Worm (Caenorhabditis elegans) whole organism, dauer: ENCODE results near the gene nas-38.

Experiments
- unc-62 ChIP-seq: sonication (generic microtip); optimal IDR thresholded peaks from 2 replicates; lab custom pipeline; 2017; ENCODE audit warnings: missing biosample characterization, missing genetic modification reagents, missing genetic modification characterization

nas-38 gene

DNA sequence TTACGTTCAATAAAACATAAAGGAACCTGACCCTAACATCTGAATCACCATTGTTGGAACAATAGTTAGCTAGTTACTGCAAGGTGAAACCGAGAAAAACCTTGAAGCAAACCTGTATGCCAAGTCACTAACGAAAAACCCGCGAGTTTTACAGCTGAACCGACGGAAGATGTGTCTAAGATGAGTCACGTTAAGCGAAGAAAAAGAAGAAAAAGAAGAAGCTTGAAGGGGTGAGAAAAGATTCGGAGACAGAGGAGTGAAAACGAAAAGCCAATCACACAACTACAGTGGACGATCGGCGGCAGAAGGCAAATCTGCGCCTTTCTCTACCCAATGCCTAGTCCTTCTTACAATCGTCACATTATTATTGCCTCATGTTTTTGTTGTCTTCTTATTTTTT, at the start of gene nas-38:
Gene nas-38 (plus strand): TSS at position 301 of the 400 bp plus-strand sequence.
- TF ChIP-seq unc-62: no peak

DNA sequence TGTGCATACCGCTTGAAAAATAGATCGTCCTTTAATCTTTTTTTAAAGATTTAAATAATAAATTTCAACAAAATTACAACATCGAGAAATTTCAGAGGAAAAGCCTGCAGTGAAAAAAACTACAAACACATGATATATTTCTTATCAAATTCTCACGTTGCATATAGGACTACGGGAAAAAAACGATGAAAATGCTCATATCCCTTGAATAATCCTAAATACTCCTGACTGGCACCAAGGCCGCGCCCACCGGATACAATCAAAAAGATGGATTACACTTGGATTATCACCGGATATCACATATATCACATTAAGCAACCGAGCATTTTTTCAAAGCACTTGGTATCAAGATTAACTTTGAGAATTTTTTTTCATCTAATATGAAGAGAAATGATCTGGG, 43.9 kb upstream of the nas-38 start:
- TF ChIP-seq unc-62: no peak

DNA sequence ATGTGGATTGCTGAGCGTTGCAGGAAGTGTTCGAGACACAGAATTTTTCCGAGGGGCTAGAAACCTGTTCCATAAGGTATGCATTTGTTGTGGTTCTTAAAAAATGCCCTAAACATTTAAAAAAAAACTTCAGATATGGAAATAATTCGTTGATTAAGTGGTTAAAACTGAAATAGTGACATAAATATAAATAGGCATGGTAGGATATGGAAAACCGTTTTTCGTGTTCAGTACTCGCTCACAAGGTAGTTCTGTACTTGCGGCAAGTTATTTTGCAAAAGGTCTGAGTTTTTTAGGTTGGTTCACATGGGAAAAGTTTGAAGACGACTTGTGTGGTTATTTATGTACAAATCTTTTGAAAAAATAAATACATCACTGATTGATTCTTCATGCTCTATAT, 37.1 kb upstream of the nas-38 start, which contains the start of gene B0310.3:
Gene B0310.3 (minus strand): TSS at position 101 of the 400 bp plus-strand sequence.
- no peak for TF ChIP-seq unc-62

DNA sequence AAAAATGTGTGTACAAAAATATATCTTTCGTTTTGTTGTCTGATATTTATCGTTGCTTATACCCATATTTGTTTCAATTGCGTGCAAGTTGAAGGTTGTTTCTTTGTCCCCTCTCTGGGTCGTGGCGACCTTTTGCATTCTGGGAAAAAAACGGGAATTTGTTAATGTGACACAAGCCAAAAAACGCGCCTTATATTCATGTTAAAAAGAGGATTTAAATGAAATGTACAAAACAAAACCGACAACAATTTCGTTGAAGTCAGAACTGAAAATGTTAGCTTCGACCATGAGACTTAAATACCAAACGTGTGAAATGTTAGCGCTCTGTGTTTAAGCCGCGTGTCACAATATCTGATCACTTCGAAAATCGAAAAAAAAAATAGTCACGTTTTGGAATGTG, 33.5 kb upstream of the nas-38 start:
- no peak for TF ChIP-seq unc-62

DNA sequence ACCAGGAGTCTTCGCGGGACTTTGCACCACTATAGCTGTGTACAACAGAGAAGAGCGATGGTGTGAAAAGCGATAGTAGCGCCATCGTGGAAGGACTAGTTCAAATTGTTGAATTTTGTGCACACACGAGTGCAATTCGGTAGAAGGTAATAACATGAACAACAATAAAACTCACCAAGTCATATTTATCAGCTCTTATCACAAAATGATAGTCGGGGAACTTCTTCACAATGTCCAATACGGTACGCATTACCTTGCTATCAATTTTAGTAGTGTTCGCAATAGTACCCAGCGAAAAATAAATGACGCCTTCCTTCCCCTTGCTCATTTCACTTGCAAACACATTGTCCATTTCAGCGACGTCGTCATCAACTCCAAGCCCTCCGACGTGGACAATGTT, 30.3 kb upstream of the nas-38 start:
- TF ChIP-seq unc-62: no peak

DNA sequence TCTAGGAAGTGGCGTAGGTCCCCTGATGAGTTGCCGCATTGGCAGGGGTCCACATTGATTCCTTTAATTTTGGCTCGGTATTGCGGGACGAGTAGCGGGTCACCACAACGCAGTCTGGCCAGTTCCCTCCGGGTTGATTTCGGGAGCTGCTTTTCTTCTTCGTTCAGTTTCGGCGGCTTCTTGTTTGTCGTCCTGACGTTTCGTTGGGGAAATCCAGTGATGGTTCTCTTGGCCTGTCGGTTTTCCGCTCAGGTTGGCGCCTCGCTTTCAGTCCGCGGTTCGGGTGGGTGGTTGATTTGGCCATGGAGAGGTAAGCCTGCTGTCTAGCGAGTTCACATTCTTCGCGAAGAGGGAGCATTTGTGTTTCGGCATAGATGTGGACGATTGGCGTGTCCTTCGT, 29.2 kb upstream of the nas-38 start:
- TF ChIP-seq unc-62: no peak

DNA sequence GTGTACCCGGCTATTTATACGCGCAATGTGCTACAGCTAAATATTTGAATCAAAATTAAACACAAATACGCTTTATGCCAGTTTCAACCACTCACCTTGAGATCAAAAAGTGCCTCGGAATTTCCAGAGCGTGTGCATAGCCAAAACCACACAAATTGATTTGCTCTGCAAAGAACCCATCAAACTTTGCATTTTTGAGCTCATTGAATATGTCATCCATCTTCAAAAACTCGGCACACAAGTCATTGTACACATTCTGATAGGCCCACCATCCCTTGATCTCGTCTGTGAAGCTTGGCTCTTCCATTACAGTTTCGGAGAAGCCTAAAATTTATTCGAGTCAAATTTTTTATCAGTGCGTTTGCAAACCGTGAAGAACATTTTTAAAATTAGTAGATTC, 28.6 kb upstream of the nas-38 start:
- no peak for TF ChIP-seq unc-62

DNA sequence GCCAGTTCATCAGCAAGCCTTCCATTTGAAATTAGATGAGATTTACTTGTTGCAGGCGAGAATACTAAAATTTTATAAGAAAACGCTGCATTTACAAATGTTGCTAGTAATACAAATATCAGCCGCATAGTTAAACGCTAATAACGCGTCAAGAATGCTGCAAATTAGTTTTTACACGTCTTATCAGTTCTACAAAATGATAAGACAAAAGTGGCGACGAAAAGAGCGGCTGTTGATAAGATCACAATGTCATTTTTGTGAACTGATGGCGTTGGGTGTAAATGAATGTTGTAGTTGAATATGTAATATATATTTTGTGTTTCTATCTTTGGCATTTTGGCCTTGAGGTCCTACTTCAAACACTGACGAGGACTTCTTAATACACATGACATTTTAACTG, 27.9 kb upstream of the nas-38 start, which contains the start of gene ugt-46:
Gene ugt-46 (minus strand): TSS at position 279 of the 400 bp plus-strand sequence.
- TF ChIP-seq unc-62: no peak

DNA sequence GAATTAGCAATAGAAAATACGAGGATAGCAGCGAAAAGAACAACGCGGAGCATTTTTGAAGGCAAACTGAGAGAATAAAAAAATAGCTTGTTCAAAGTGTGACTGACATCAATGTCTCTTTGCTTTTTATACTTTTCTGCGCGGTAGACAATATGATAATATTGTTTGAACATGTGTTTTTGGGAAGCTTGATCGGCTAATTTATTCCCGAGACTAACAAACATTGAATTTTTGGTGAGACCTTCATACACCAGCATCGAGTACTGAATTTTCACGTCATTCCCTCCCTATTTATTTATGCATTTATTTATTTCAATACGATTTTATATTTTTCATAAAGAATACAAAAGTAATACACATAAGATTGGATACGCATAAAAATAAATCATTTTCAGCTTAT, 27.0 kb upstream of the nas-38 start, which contains the start of gene B0310.6:
Gene B0310.6 (minus strand): TSS at position 101 of the 400 bp plus-strand sequence.
- TF ChIP-seq unc-62: no peak

DNA sequence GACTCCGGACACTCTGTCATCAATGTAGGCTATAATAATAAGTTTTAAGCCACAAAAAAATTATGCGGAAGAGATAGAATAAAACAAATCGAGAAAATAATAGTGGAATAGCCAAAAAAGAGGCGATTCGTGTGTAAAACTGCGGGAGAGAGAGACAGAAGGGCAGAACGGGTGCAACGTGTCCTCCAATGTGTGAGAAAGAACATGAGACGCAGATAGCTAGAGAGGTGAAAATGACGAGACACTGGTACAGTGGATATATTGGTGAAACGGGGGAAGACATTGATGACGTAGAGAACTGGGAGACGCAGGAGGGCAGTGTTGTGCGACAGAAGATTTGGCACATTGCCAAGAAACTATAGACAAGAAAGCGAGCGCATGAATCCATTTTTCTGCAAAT, 22.2 kb upstream of the nas-38 start, which contains the start of gene F28C10.3:
Gene F28C10.3 (minus strand): TSS at position 101 of the 400 bp plus-strand sequence.
- no peak for TF ChIP-seq unc-62

DNA sequence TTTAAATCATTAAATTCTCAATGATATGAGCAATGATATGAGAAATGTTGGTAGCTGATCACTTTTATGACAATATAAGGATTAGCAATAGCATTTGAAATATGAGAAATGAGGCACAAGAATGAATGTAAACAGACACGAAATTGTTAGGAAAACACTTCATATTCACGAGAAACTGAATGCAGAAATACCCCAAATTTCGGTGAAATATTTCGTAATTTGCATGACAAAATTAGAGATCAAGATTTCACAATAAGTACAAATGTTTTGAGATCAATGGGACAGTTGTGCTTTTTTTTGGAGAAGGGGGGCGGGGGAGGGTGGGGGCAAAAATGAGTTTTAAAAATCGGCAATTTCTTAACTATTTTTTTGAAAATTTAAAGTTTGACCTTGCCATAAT, 21.6 kb upstream of the nas-38 start:
- no peak for TF ChIP-seq unc-62

DNA sequence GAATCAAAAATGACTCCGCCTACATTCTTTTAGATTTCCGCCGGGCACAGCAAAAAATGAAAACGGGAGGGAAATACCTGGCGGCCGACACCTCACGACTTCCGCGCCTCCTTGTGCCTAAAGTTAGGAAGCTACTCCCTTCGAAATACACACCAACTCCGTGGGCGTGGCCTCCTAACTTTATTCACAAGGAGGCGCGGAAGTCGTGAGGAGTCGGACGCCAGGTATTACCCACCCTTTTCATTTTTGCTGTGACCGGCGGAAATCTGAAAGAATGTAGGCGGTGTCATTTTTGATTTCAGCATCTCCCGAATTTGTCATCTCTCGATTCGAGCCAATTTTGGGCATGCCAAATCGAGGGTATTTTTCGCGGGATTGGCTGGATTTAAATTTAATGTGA, 19.9 kb upstream of the nas-38 start:
- TF ChIP-seq unc-62: no peak

DNA sequence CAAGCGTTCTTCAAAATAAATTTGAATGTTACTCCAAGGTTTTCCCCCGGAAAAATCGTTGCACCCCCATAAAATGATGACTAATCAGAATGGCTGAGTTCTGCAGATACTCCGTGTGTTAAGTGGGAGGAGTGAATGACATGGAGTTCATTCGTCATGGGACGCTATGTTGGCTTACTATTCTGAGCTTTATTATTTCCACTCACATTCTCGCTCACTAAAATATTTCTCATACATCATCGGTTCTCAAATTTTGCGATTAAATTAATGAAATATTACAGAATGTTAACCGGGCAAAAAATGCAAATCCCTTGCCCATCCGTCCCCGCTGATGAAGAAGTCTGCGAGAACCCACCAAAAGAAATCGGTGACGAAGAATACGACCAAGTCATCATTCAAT, 15.2 kb upstream of the nas-38 start, which contains the start of gene F28C10.1:
Gene F28C10.1 (plus strand): TSS at position 301 of the 400 bp plus-strand sequence.
- no peak for TF ChIP-seq unc-62

DNA sequence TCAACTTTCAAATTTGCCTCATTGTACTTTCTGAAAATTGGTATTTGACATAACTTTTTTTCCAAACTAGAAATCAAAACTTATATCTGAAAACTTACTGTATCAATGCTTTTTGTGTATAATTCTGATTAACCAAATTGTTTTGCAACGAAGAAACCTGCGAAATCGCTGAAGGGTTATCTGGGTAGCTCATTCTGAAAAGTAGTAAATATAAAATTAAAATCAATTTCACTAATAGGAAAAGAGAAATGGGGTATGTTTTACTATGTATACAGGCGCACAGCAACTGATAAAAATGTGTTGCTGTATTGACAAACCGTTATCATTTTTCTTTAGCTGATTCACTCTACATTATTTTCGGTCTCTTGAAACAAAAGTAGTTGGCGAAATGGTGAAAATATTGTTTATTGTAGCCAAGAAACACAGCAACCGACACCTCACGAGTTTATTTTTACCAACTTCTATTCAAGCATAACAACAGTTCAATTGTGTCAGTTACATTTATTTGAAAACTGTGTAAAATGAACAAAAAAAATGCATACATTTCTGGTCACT, 6.7 kb upstream of the nas-38 start, which contains the start of gene F57C12.2:
Gene F57C12.2 (minus strand): TSS at position 218 of the 555 bp plus-strand sequence.
- TF ChIP-seq unc-62: no peak

DNA sequence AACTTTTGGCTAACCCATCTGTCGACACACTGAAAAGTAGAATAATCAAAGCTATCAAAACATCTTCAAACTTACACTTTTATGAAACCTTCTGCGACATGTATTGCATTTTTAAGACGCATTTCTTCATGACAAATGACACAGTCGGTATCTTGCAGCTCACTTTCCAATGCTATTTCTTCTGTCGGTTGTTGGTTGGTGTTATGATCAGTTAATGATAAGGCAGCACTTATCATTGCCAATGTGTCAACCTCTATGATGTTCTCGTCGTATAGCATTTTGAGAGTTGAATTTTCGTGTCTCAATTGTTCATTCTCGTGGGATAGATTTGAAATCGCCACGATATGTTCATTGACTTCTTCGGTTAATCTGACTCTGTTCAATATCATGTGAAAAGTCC, 4.5 kb upstream of the nas-38 start:
- no peak for TF ChIP-seq unc-62

DNA sequence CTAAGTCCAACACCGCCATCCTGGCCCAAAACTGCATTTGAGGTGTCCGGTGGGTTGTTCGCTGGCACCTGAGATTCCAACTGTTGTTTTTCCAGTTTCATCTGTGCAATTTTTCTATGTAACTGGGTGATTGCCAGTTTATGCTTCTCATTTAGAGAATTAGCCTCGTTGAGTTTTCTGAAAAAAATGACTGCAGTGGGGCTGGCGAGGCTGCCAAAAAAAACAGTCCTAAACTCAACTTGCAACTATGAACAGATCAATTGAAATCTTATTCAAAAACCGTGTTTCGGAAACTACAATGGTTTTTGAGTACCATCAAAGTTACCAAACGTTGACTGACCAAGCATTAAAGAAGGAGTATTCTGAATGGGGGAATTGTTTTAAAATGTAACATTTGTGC, 4.1 kb upstream of the nas-38 start, which contains the start of gene F57C12.6:
Gene F57C12.6 (minus strand): TSS at position 101 of the 400 bp plus-strand sequence.
- no peak for TF ChIP-seq unc-62

DNA sequence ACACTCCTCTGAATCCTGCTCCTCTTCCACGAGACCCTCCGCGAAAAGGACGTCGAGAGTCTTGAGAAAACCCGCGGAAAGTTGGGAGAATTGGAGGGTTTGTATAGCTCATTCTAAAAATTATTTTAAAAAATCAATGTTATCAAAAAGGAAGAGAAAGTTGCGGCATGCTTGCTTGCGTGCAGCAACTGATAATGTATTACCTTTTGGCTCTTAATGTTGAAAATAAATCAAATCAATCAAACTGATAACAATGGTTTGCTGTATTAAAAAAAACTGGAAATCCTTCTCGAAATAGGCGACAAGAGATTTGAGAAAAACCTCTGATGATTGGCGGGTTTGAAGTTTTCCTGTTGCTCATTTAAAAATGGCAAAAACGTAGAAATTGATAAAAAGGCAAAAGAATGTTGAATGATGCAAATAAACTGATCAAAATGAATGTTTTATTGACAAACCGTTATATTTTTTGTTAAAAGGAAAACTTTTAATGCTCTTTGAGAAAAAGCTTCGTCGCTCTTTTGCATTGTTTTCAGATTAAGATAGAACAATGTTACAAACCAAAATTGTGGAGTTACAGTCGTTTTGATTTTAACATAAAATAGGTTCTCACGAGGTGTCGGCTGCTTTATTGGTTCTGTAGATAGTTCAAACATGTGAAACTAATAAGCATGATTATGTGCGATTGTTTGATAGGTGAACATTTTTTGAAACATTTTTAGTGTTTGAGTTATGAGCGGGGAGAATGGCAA, 2.7 kb upstream of the nas-38 start:
- no peak for TF ChIP-seq unc-62

DNA sequence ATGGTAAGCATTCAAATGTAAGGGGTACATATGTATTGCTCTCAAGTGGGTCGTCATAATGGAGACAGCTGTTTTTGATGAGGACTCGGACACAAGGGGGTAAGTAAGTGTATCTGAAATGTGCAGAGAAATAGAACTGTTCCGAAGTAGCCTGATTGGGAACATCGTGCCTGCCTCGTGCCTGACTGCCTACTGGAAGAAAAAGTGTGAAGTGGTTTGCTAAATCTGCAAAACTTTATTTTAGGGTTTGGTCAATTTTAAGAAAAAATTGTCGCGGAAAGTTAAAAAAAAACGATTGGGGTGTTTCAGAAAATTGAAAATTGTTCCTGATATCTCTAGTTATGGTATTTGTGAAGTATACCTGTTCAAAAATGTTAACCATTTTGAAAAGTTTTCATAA, 762 bp upstream of the nas-38 start, which contains the start of gene hlh-19:
Gene hlh-19 (minus strand): TSS at position 101 of the 400 bp plus-strand sequence.
- TF ChIP-seq unc-62: no peak
